Fruit fly (Drosophila melanogaster) Kc167 (cell line): ENCODE results near the gene Rgl.

Source experiments
- Myc ChIP-seq: fragments of >200 bp; optimal IDR thresholded peaks from 2 replicates; lab custom pipeline; 2017; ENCODE audit warnings: missing external identifiers
- psq ChIP-seq: fragments of >200 bp; optimal IDR thresholded peaks from 2 replicates; lab custom pipeline; 2017; ENCODE audit warnings: missing external identifiers

DNA sequence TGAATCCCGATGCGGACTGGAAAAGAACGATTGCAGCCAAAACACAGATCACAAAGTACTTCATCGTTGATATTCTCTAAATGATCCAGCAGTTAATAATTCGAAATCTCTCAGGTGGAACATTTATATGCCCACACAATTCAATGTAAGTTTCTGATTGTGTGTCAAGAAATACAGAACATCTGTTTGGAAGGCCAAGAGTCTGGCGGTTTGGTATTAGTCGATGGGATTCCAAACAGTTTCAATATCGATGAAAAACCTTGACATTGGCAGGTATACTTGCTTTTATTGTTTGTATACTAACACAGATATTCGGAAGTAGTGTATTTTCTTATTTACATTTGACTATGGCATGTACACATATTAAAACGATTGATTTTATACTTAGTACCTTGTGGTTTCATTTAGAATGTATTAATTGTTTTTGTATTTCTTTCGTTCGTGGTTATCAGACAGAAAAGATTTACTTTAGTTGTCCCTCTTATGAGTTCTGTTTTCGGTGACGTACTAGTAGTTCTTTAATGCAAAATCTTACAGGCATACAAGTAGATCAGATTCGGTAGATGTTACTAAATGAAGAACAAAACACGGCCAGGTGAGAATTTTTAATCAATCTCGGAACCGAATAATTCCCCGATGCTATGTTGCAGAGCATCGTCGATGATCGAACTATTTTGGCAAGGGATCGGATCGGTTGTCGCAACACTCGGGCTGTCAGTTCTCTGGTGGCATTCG is 48.4 kb upstream of the Rgl start, which contains the start of the genes CG13738 and Hsc70-1:
- no peak for TF ChIP-seq psq
- TF ChIP-seq Myc (lab: Kevin White, UChicago) = no peak
